Fruit fly (Drosophila melanogaster) whole organism, embryonic: ENCODE results near the gene MSAmiP.
A peak's percentile ranks its signal among the peaks of the same experiment; 100 is the strongest.

Experiments used
- Adf1 ChIP-seq: fragments of 200-800 bp; sonication (Bioruptor generic); IDR thresholded peaks from 2 replicates; pipeline ENCODE4 v1.3.6; 2022; ENCODE audit warnings: missing biosample characterization, missing genetic modification characterization
- Bgb ChIP-seq: fragments of 200-800 bp; sonication (Bioruptor generic); IDR thresholded peaks from 2 replicates; pipeline ENCODE4 v1.3.6; 2022; ENCODE audit warnings: missing biosample characterization, missing genetic modification characterization; ENCODE audit not compliant: partially characterized antibody
- CG10147 ChIP-seq: fragments of 200-800 bp; sonication (Bioruptor generic); optimal IDR thresholded peaks from 2 replicates; lab custom pipeline; 2019; ENCODE audit warnings: missing biosample characterization, mild to moderate bottlenecking, missing genetic modification characterization, moderate library complexity
- CG11456 ChIP-seq: fragments of 200-800 bp; sonication (Bioruptor generic); IDR thresholded peaks from 3 replicates; pipeline ENCODE4 v1.3.6; 2022; ENCODE audit warnings: missing biosample characterization, missing genetic modification characterization
- CG11504 ChIP-seq: fragments of 200-800 bp; sonication (Bioruptor generic); optimal IDR thresholded peaks from 3 replicates; lab custom pipeline; 2019; ENCODE audit warnings: missing biosample characterization, mild to moderate bottlenecking, missing genetic modification characterization, moderate library complexity
- CG12071 ChIP-seq: fragments of 200-800 bp; sonication (Bioruptor generic); optimal IDR thresholded peaks from 3 replicates; lab custom pipeline; 2018; ENCODE audit warnings: missing biosample characterization, mild to moderate bottlenecking, missing genetic modification characterization
- CG13624 ChIP-seq: fragments of 200-800 bp; sonication (Bioruptor generic); optimal IDR thresholded peaks from 2 replicates; lab custom pipeline; 2016; ENCODE audit warnings: missing biosample characterization, missing genetic modification characterization
- CG13775 ChIP-seq: fragments of 200-800 bp; sonication (Bioruptor generic); optimal IDR thresholded peaks from 3 replicates; lab custom pipeline; 2017; ENCODE audit warnings: missing biosample characterization, mild to moderate bottlenecking, missing genetic modification characterization
- CG15269 ChIP-seq: fragments of 200-800 bp; sonication (Bioruptor generic); optimal IDR thresholded peaks from 2 replicates; lab custom pipeline; 2018; ENCODE audit warnings: missing biosample characterization, mild to moderate bottlenecking, missing genetic modification characterization, moderate library complexity
- CG17829 ChIP-seq: fragments of 200-800 bp; optimal IDR thresholded peaks from 2 replicates; lab custom pipeline; 2019; ENCODE audit warnings: missing biosample characterization, mild to moderate bottlenecking, missing genetic modification characterization, moderate library complexity
- CG1832 ChIP-seq: fragments of 200-800 bp; sonication (Bioruptor generic); optimal IDR thresholded peaks from 2 replicates; lab custom pipeline; 2017; ENCODE audit warnings: missing biosample characterization, mild to moderate bottlenecking, missing genetic modification characterization, inconsistent platforms
- CG31441 ChIP-seq: fragments of 200-800 bp; sonication (Bioruptor generic); IDR thresholded peaks from 2 replicates; pipeline ENCODE4 v1.3.6; 2022; ENCODE audit warnings: missing biosample characterization, missing genetic modification characterization
- CG32767 ChIP-seq: fragments of 200-800 bp; sonication (Bioruptor generic); IDR thresholded peaks from 2 replicates; pipeline ENCODE4 v1.3.6; 2022; ENCODE audit warnings: missing biosample characterization, missing genetic modification characterization
- CG33557 ChIP-seq: fragments of 200-800 bp; sonication (Bioruptor generic); optimal IDR thresholded peaks from 2 replicates; lab custom pipeline; 2019; ENCODE audit warnings: missing biosample characterization, mild to moderate bottlenecking, missing genetic modification characterization, moderate library complexity
- CG34422 ChIP-seq: fragments of 200-800 bp; sonication (Bioruptor generic); IDR thresholded peaks from 3 replicates; pipeline ENCODE4 v1.3.6; 2022; ENCODE audit warnings: missing biosample characterization, missing genetic modification characterization
- CG7745 ChIP-seq: fragments of 200-800 bp; sonication (Bioruptor generic); optimal IDR thresholded peaks from 2 replicates; lab custom pipeline; 2018; ENCODE audit warnings: missing biosample characterization, mild to moderate bottlenecking, missing genetic modification characterization, moderate library complexity
- CG7928 ChIP-seq: fragments of 200-800 bp; sonication (Bioruptor generic); optimal IDR thresholded peaks from 2 replicates; lab custom pipeline; 2017; ENCODE audit warnings: missing biosample characterization, mild to moderate bottlenecking, missing genetic modification characterization
- CG7963 ChIP-seq: fragments of 200-800 bp; sonication (Bioruptor generic); IDR thresholded peaks from 3 replicates; pipeline ENCODE4 v1.3.6; 2022; ENCODE audit warnings: missing biosample characterization, missing genetic modification characterization; ENCODE audit not compliant: partially characterized antibody
- CG8089 ChIP-seq: fragments of 200-800 bp; sonication (Bioruptor generic); optimal IDR thresholded peaks from 3 replicates; lab custom pipeline; 2016; ENCODE audit warnings: missing biosample characterization, missing genetic modification characterization
- CG8478 ChIP-seq: fragments of >200 bp; optimal IDR thresholded peaks from 2 replicates; lab custom pipeline; 2018
- CG9727 ChIP-seq: fragments of 200-800 bp; sonication (Bioruptor generic); optimal IDR thresholded peaks from 3 replicates; lab custom pipeline; 2017; ENCODE audit warnings: missing biosample characterization, mild to moderate bottlenecking, missing genetic modification characterization
- Dek ChIP-seq: fragments of 200-800 bp; sonication (Bioruptor generic); optimal IDR thresholded peaks from 3 replicates; lab custom pipeline; 2019; ENCODE audit warnings: missing biosample characterization, mild to moderate bottlenecking, missing genetic modification characterization, moderate library complexity
- Elba2 ChIP-seq: fragments of 200-800 bp; sonication (Bioruptor generic); optimal IDR thresholded peaks from 3 replicates; lab custom pipeline; 2016; ENCODE audit warnings: missing biosample characterization, missing genetic modification characterization
- HLH3B ChIP-seq: fragments of 200-800 bp; sonication (Bioruptor generic); IDR thresholded peaks from 2 replicates; pipeline ENCODE4 v1.3.6; 2022; ENCODE audit warnings: missing biosample characterization, missing genetic modification characterization
- Hand ChIP-seq: fragments of 200-800 bp; sonication (Bioruptor generic); optimal IDR thresholded peaks from 2 replicates; lab custom pipeline; 2017; ENCODE audit warnings: mild to moderate bottlenecking, missing biosample characterization, missing genetic modification reagents, missing genetic modification characterization
- MBD-R2 ChIP-seq: fragments of 200-800 bp; sonication (Bioruptor generic); IDR thresholded peaks from 2 replicates; pipeline ENCODE4 v1.3.6; 2022; ENCODE audit warnings: missing biosample characterization, missing genetic modification characterization
- Mrtf ChIP-seq: fragments of 200-800 bp; sonication (Bioruptor generic); IDR thresholded peaks from 3 replicates; pipeline ENCODE4 v1.3.6; 2022; ENCODE audit warnings: missing biosample characterization, missing genetic modification characterization
- Pdp1 ChIP-seq, 2 experiments: fragments of 200-800 bp; sonication (Bioruptor generic); optimal IDR thresholded peaks; 3 replicates each; lab custom pipeline; 2016; ENCODE audit warnings: missing biosample characterization in 2 of 2, missing genetic modification characterization in 2 of 2, mild to moderate bottlenecking in 1 of 2, moderate library complexity in 1 of 2
- Usf ChIP-seq: fragments of 200-800 bp; sonication (Bioruptor generic); optimal IDR thresholded peaks from 2 replicates; lab custom pipeline; 2017; ENCODE audit warnings: missing genotype, missing biosample characterization, missing genetic modification characterization
- abd-A ChIP-seq: fragments of 200-800 bp; sonication (Bioruptor generic); optimal IDR thresholded peaks from 3 replicates; lab custom pipeline; 2019; ENCODE audit warnings: missing biosample characterization, mild to moderate bottlenecking, missing genetic modification characterization, moderate library complexity
- ash1 ChIP-seq: fragments of 200-800 bp; sonication (Bioruptor generic); optimal IDR thresholded peaks from 2 replicates; lab custom pipeline; 2018; ENCODE audit warnings: missing biosample characterization, mild to moderate bottlenecking, missing genetic modification characterization
- cad ChIP-seq: fragments of >200 bp; optimal IDR thresholded peaks from 2 replicates; lab custom pipeline; 2017; ENCODE audit warnings: missing biosample characterization, missing genetic modification characterization
- chif ChIP-seq, 2 experiments: fragments of 200-800 bp; sonication (Bioruptor generic); optimal IDR thresholded peaks; 3 replicates each; lab custom pipeline; 2016; ENCODE audit warnings: missing biosample characterization in 2 of 2, missing genetic modification characterization in 2 of 2
- chinmo ChIP-seq: fragments of 200-800 bp; sonication (Bioruptor generic); IDR thresholded peaks from 4 replicates; pipeline ENCODE4 v1.3.6; 2022; ENCODE audit warnings: missing biosample characterization, missing genetic modification characterization; ENCODE audit not compliant: partially characterized antibody
- ewg ChIP-seq: fragments of 200-800 bp; sonication (Bioruptor generic); optimal IDR thresholded peaks from 3 replicates; lab custom pipeline; 2017; ENCODE audit warnings: mild to moderate bottlenecking, missing biosample characterization, missing genetic modification reagents, missing genetic modification characterization
- gem ChIP-seq: fragments of 200-800 bp; sonication (Bioruptor generic); optimal IDR thresholded peaks from 2 replicates; lab custom pipeline; 2019; ENCODE audit warnings: missing biosample characterization, mild to moderate bottlenecking, missing genetic modification characterization, moderate library complexity
- hkb ChIP-seq, 2 experiments: fragments of 200-800 bp in 1 of 2; fragments of >200 bp in 1 of 2; sonication (Bioruptor generic) in 1 of 2; IDR thresholded peaks in 1 of 2; optimal IDR thresholded peaks in 1 of 2; 2 replicates each; pipeline versions ENCODE4 v1.3.6 to Lab custom; 2017 to 2022; ENCODE audit warnings: missing biosample characterization in 1 of 2, missing genetic modification characterization in 1 of 2
- ind ChIP-seq: fragments of 200-800 bp; sonication (Bioruptor generic); optimal IDR thresholded peaks from 3 replicates; lab custom pipeline; 2016; ENCODE audit warnings: missing biosample characterization, missing genetic modification characterization
- insv ChIP-seq, 2 experiments: fragments of 200-800 bp; sonication (Bioruptor generic); optimal IDR thresholded peaks; 3 replicates each; lab custom pipeline; 2016 to 2018; ENCODE audit warnings: missing biosample characterization in 2 of 2, missing genetic modification characterization in 2 of 2
- knrl ChIP-seq: fragments of 200-800 bp; sonication (Bioruptor generic); IDR thresholded peaks from 3 replicates; pipeline ENCODE4 v1.3.6; 2022; ENCODE audit warnings: missing biosample characterization, missing genetic modification characterization; ENCODE audit not compliant: partially characterized antibody
- nerfin-1 ChIP-seq: fragments of 200-800 bp; sonication (Bioruptor generic); optimal IDR thresholded peaks from 3 replicates; lab custom pipeline; 2019; ENCODE audit warnings: missing biosample characterization, mild to moderate bottlenecking, missing genetic modification characterization, moderate library complexity
- oc ChIP-seq: fragments of 200-800 bp; sonication (Bioruptor generic); optimal IDR thresholded peaks from 2 replicates; lab custom pipeline; 2018; ENCODE audit warnings: missing biosample characterization, mild to moderate bottlenecking, missing genetic modification characterization, moderate library complexity
- pita ChIP-seq: fragments of 200-800 bp; sonication (Bioruptor generic); optimal IDR thresholded peaks from 2 replicates; lab custom pipeline; 2017; ENCODE audit warnings: missing biosample characterization, mild to moderate bottlenecking, missing genetic modification characterization
- pros ChIP-seq: fragments of 200-800 bp; sonication (Bioruptor generic); optimal IDR thresholded peaks from 3 replicates; lab custom pipeline; 2019; ENCODE audit warnings: missing biosample characterization, mild to moderate bottlenecking, missing genetic modification characterization, moderate library complexity
- seq ChIP-seq: fragments of 200-800 bp; sonication (Bioruptor generic); IDR thresholded peaks from 2 replicates; pipeline ENCODE4 v1.3.6; 2022; ENCODE audit warnings: missing biosample characterization, missing genetic modification characterization
- so ChIP-seq: fragments of 200-800 bp; sonication (Bioruptor generic); IDR thresholded peaks from 3 replicates; pipeline ENCODE4 v1.3.6; 2022; ENCODE audit warnings: missing biosample characterization, missing genetic modification characterization
- vnd ChIP-seq: fragments of 200-800 bp; sonication (Bioruptor generic); IDR thresholded peaks from 3 replicates; pipeline ENCODE4 v1.3.6; 2022; ENCODE audit warnings: missing biosample characterization, missing genetic modification characterization; ENCODE audit not compliant: partially characterized antibody
- zen ChIP-seq: fragments of 200-800 bp; sonication (Bioruptor generic); optimal IDR thresholded peaks from 3 replicates; lab custom pipeline; 2018; ENCODE audit warnings: missing biosample characterization, mild to moderate bottlenecking, missing genetic modification characterization, moderate library complexity

The MSAmiP gene

dm6 chr3R:16882491-16882933 lies 13.6 kb downstream of the MSAmiP start (continued):
- TF ChIP-seq CG13775 (GFP tag; lab: Kevin White, UChicago), result peak; percentile 2
- no peak for TF ChIP-seq CG7928 (GFP tag; lab: Kevin White, UChicago)
- TF ChIP-seq CG11456, result peak; percentile 59; the same call in 1 of the 3 replicates
- TF ChIP-seq nerfin-1 (tag; lab: Kevin White, UChicago), result peak; percentile 57
- TF ChIP-seq chif (GFP tag; optimal IDR thresholded peaks at IDR 0.05; lab: Kevin White, UChicago), result peak in 1 of 2 experiments; percentile 31
- TF ChIP-seq cad (GFP tag; lab: Kevin White, UChicago), result peak; percentile 57
- TF ChIP-seq insv (GFP tag; optimal IDR thresholded peaks at IDR 0.05; lab: Kevin White, UChicago), result peak; percentile 89 to 100
- no peak for TF ChIP-seq CG7963 (GFP tag; lab: Robert Waterston, UW)
- TF ChIP-seq Mrtf (GFP tag; lab: Robert Waterston, UW), result 0 out of 3 replicates have a peak, but pooled peaks have one; percentile 24
- TF ChIP-seq CG8089 (GFP tag; lab: Kevin White, UChicago), result no peak
- TF ChIP-seq CG33557 (GFP tag; lab: Kevin White, UChicago), result peak; percentile 15
- peak; percentile 56; the same call in 1 of the 2 replicates for TF ChIP-seq seq (GFP tag; lab: Robert Waterston, UW)
- TF ChIP-seq pita (GFP tag; lab: Kevin White, UChicago), result peak; percentile 30
- peak; percentile 23; the same call in 1 of the 2 replicates for TF ChIP-seq Bgb (GFP tag; lab: Robert Waterston, UW)
- peak; percentile 6 for TF ChIP-seq CG9727 (GFP tag; lab: Kevin White, UChicago)
- no peak for TF ChIP-seq CG15269
- TF ChIP-seq pros, result peak; percentile 12
- 0 out of 3 replicates have a peak, but pooled peaks have one; percentile 26 for TF ChIP-seq CG34422 (GFP tag; lab: Robert Waterston, UW)
- peak; percentile 78 for TF ChIP-seq oc
- peak; percentile 79 for TF ChIP-seq zen
- TF ChIP-seq abd-A (tag; lab: Kevin White, UChicago), result peak; percentile 97
- TF ChIP-seq CG10147 (GFP tag; lab: Kevin White, UChicago), result no peak
- no peak for TF ChIP-seq ind (GFP tag; lab: Kevin White, UChicago)
- peak; percentile 64 for TF ChIP-seq ash1
- no peak for TF ChIP-seq CG11504 (tag; lab: Kevin White, UChicago)
- peak; percentile 84 for TF ChIP-seq CG1832 (GFP tag; lab: Kevin White, UChicago)
- TF ChIP-seq CG7745 (tag; lab: Kevin White, UChicago), result no peak
- 0 out of 3 replicates have a peak, but pooled peaks have one; percentile 33 for TF ChIP-seq vnd (GFP tag; lab: Robert Waterston, UW)
- TF ChIP-seq Dek, result no peak
- peak; percentile 95 for TF ChIP-seq ewg
- 0 out of 2 replicates have a peak, but pooled peaks have one; percentile 11 for TF ChIP-seq MBD-R2 (GFP tag; lab: Robert Waterston, UW)
- TF ChIP-seq Adf1 (GFP tag; lab: Robert Waterston, UW), result peak; percentile 99
- 0 out of 3 replicates have a peak, but pooled peaks have one; percentile 36 for TF ChIP-seq so
- peak; percentile 47 for TF ChIP-seq Elba2 (GFP tag; lab: Kevin White, UChicago)
- peak; percentile 95 for TF ChIP-seq chinmo (GFP tag; lab: Robert Waterston, UW)
- no peak for TF ChIP-seq Hand (GFP tag; lab: Kevin White, UChicago)
- no peak for TF ChIP-seq hkb (optimal IDR thresholded peaks at IDR 0.05; lab: Kevin White, UChicago)
- TF ChIP-seq hkb (GFP tag; IDR thresholded peaks at IDR 0.05; lab: Robert Waterston, UW), result peak; percentile 23; the same call in 1 of the 2 replicates
- TF ChIP-seq CG8478 (lab: Kevin White, UChicago), result peak; percentile 79
- peak; percentile 43 for TF ChIP-seq CG17829 (tag; lab: Kevin White, UChicago)
- TF ChIP-seq CG32767 (GFP tag; lab: Robert Waterston, UW), result peak; percentile 71
- TF ChIP-seq HLH3B (GFP tag; lab: Robert Waterston, UW), result no peak
- TF ChIP-seq CG12071, result no peak
- no peak for TF ChIP-seq CG31441 (GFP tag; lab: Robert Waterston, UW)
- no peak for TF ChIP-seq gem (tag; lab: Kevin White, UChicago)
- TF ChIP-seq Usf (GFP tag; lab: Kevin White, UChicago), result no peak
- peak in 1 of 2 experiments; percentile 28 for TF ChIP-seq Pdp1 (GFP tag; optimal IDR thresholded peaks at IDR 0.05; lab: Kevin White, UChicago)
- no peak for TF ChIP-seq knrl
- no peak for TF ChIP-seq CG13624 (GFP tag; lab: Kevin White, UChicago)
